Fruit fly (Drosophila melanogaster): ENCODE data around the gene CG42487.

DNA sequence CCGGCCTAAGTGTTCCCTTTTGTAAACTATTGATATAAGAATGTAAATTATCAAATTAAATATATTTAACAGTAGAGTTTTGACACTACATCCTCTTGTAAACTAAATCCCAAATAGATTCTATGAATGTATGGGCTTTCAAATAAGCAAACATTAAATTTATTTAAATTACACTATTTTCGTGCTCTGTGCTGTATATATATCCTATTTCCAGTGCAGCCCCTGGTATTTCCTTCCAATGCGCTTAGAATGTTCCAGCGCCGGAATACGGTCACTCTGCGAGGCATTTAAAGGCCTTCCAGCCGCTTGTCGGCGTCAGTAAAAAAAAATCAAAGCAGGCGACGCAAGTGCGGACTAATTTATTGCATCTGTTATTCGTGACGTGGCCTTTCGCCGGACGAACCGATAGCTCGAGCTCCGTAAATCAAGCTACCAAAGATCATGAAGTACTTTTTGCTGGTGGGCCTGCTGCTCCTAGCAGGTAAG, 10.6 kb downstream of the CG42487 start, which contains the start of gene Gp93:
- TF ChIP-seq CTCF (optimal IDR thresholded peaks at IDR 0.05): no peak
- TF ChIP-seq CG8478 (optimal IDR thresholded peaks at IDR 0.05): no peak

Data from S2 (cell line).